In the genomic region with DNA sequence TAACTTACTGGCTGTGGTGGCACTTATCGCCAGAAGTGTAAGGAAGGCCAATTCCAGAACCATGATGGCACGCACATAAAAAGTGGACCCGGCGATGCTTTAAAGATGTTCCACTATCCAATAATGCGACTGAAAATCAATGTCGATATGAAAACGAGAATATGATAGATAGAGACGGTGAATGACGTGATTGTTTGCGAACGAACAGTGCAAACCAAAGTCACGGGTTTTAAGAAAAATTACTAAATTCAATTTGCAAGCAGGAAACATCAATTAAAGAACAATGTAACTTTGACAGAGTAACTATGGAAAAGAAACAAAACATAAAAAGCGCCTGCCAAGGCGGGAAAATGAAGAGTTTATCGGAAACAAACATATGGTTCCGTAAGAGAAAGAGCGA, we compare ENCODE assay signal across 4 worm cellular contexts.
TF ChIP-seq lines count a peak whose summit lies in the region.

Gene C44H9.5, minus strand, starts transcription at position 129 of the 400 bp plus-strand sequence.

TF ChIP-seq in whole organism, L2 larva, 48 proteins besides CTCF, POLR2A, EP300 and RAD21:
- TF ChIP-seq dmd-4 (tag; optimal IDR thresholded peaks at IDR 0.05; lab: Kevin White, UChicago) (no peak), elt-1 (tag; optimal IDR thresholded peaks at IDR 0.05; lab: Kevin White, UChicago) (no peak), fos-1 (tag; optimal IDR thresholded peaks at IDR 0.05; lab: Kevin White, UChicago) (peak; percentile 8), lsy-2 (tag; optimal IDR thresholded peaks at IDR 0.05; lab: Kevin White, UChicago) (no peak), nhr-6 (tag; optimal IDR thresholded peaks at IDR 0.05; lab: Kevin White, UChicago) (no peak), unc-55 (GFP tag; optimal IDR thresholded peaks at IDR 0.05; lab: Kevin White, UChicago) (no peak)

TF ChIP-seq in whole organism, L3 larva, 47 proteins besides CTCF, POLR2A, EP300 and RAD21:
- TF ChIP-seq elt-2 (tag; optimal IDR thresholded peaks at IDR 0.05; lab: Kevin White, UChicago) (peak; percentile 49), nhr-67 (tag; optimal IDR thresholded peaks at IDR 0.05; lab: Kevin White, UChicago) (no peak), nhr-28 (tag; optimal IDR thresholded peaks at IDR 0.05; lab: Kevin White, UChicago) (no peak), ceh-82 (tag; optimal IDR thresholded peaks at IDR 0.05; lab: Kevin White, UChicago) (no peak), pqm-1 (tag; optimal IDR thresholded peaks at IDR 0.05; lab: Kevin White, UChicago) (peak; percentile 66), tbx-2 (tag; optimal IDR thresholded peaks at IDR 0.05; lab: Kevin White, UChicago) (no peak)
TF ChIP-seq in whole organism, L3 larva: peak in this region for 2.

TF ChIP-seq in whole organism, L4 larva, 104 proteins besides CTCF, POLR2A, EP300 and RAD21:
- TF ChIP-seq egl-27 (tag; optimal IDR thresholded peaks at IDR 0.05; lab: Kevin White, UChicago) (no peak), aha-1 (tag; lab: Kevin White, UChicago) (peak; percentile 9), dmd-6 (GFP tag; IDR thresholded peaks at IDR 0.05; lab: Robert Waterston, UW) (peak; percentile 55; the same call in 1 of the 2 replicates), unc-62 (GFP tag; optimal IDR thresholded peaks at IDR 0.05 in 1 of 2; lab: Kevin White, UChicago) (peak in 1 of 2 experiments; percentile 19), unc-62 (tag; optimal IDR thresholded peaks at IDR 0.05; lab: Kevin White, UChicago) (no peak), hlh-11 (tag; optimal IDR thresholded peaks at IDR 0.05; lab: Kevin White, UChicago) (peak; percentile 3), dve-1 (tag; optimal IDR thresholded peaks at IDR 0.05; lab: Kevin White, UChicago; ENCODE audit: insufficient read depth) (peak; percentile 14), hmg-1.1 (GFP tag; IDR thresholded peaks at IDR 0.05; lab: Robert Waterston, UW) (no peak), nhr-28 (tag; optimal IDR thresholded peaks at IDR 0.05; lab: Kevin White, UChicago) (peak; percentile 4), nhr-6 (tag; optimal IDR thresholded peaks at IDR 0.05; lab: Kevin White, UChicago) (peak; percentile 8), daf-16 (GFP tag; optimal IDR thresholded peaks at IDR 0.05; lab: Kevin White, UChicago) (no peak), daf-16 (tag; optimal IDR thresholded peaks at IDR 0.05; lab: Kevin White, UChicago) (peak; percentile 29), nhr-25 (tag; optimal IDR thresholded peaks at IDR 0.05; lab: Kevin White, UChicago; ENCODE audit: borderline replicate concordance, insufficient read depth) (no peak), Y5F2A.4 (GFP tag; optimal IDR thresholded peaks at IDR 0.05; lab: Kevin White, UChicago) (no peak), ztf-11 (tag; optimal IDR thresholded peaks at IDR 0.05; lab: Kevin White, UChicago) (no peak), egl-43 (GFP tag; IDR thresholded peaks at IDR 0.05; lab: Robert Waterston, UW) (no peak), pqm-1 (tag; optimal IDR thresholded peaks at IDR 0.05; lab: Kevin White, UChicago) (peak; percentile 13), zip-2 (tag; optimal IDR thresholded peaks at IDR 0.05; lab: Kevin White, UChicago) (no peak), attf-4 (tag; optimal IDR thresholded peaks at IDR 0.05; lab: Kevin White, UChicago) (no peak), lir-3 (tag; optimal IDR thresholded peaks at IDR 0.05; lab: Kevin White, UChicago) (no peak)

TF ChIP-seq in whole organism, young adult, 124 proteins besides CTCF, POLR2A, EP300 and RAD21:
- TF ChIP-seq hmg-1.2 (GFP tag; IDR thresholded peaks at IDR 0.05; lab: Robert Waterston, UW) (no peak), nhr-80 (tag; optimal IDR thresholded peaks at IDR 0.05; lab: Kevin White, UChicago) (peak; percentile 49)
